Fruit fly (Drosophila melanogaster): ENCODE data around the gene dpr4.

Gene dpr4

dm6 chr3R:11557492-11557965, 14.8 kb upstream of the dpr4 start, which contains the start of gene CG10898:
CG10898 (plus strand) TSS chr3R:11557776.
- TF ChIP-seq noc (tag; optimal IDR thresholded peaks at IDR 0.05): peak; percentile 57

dm6 chr3R:11554982-11555381, 12.2 kb upstream of the dpr4 start:
- no peak for TF ChIP-seq noc (tag; optimal IDR thresholded peaks at IDR 0.05)

dm6 chr3R:11553845-11554244, 11.1 kb upstream of the dpr4 start, which contains the start of gene CG14708:
CG14708 (plus strand) TSS chr3R:11554145.
- no peak for TF ChIP-seq noc (tag; optimal IDR thresholded peaks at IDR 0.05)

dm6 chr3R:11551071-11551470, 8.3 kb upstream of the dpr4 start:
- TF ChIP-seq noc (tag; optimal IDR thresholded peaks at IDR 0.05): no peak

DNA sequence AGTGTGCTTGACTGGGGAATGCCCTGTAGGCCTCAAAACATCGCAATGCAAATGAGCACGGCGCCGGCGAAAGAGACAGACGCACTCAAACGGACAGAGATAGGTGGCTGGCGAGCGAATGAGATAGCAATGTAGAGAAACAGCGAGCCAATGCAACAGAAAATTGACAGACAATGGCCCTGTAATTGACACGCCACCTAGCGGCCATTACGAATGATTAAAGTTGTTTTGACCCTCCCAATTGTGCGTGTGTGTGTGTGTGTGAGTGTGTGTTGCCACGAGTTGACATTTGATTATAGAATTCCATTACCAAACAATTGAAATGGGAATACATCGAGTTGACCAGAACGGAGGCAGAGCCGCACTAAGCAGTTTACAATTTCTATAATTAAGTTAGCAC, 1.4 kb upstream of the dpr4 start:
- TF ChIP-seq noc (tag; optimal IDR thresholded peaks at IDR 0.05): no peak

- TF ChIP-seq noc (tag; optimal IDR thresholded peaks at IDR 0.05): no peak
Measured at dm6 chr3R:11531893-11532292, 10.9 kb downstream of the dpr4 start.

DNA sequence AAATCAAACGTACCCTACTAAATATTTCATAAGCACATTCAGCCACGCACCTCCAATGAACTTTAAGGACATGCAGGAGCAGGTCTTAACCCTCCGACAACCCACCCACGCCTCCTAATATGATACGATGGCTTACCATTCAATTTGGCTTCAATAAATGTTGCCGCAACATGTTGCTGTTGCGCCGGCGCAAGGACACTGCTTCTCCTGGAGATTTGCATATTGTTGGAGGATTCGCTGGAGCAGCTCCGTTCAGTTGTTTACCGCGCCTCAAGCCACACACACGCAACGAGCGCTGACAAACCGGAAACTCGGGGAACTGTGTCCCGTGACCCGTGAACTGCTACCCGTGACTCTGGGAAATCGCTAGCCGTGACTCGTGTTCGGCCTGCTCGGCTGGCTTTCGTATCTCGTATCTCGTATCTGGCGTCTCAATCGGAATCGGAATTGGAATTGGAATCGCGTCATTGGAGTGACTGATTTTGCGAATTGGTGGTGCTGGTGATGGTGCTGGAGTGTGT, 43.0 kb downstream of the dpr4 start, which contains the start of gene dpr5:
dpr5 (plus strand) TSS at position 270 of the 521 bp plus-strand sequence.
- TF ChIP-seq noc (tag; optimal IDR thresholded peaks at IDR 0.05): no peak

DNA sequence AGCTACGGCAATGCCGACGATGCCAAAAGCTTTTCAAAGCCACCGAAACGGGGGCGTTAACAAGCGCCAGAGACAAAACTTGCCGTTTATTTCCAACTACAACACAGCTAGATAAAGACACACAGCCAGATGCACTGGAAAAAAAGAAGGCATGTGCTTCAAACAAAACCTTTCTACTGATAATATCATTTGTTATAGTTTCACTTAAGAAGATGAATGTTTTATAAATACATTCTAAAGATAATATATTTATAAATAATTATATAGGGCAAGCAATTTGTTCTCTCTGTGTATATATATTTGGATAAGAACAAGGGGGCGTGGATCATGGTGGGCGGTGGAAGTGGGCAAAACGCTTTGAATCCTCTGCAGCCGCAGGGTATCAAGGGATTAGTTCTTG, 52.5 kb downstream of the dpr4 start:
- TF ChIP-seq noc (tag; optimal IDR thresholded peaks at IDR 0.05): no peak

Data from whole organism, larva.